Worm (Caenorhabditis elegans): ENCODE measurements around the gene bckd-1A.

ce11 chrIII:12919882-12920281 lies 52.4 kb downstream of the bckd-1A start:
- TF ChIP-seq ztf-11 (tag; optimal IDR thresholded peaks at IDR 0.05): no peak
- peak; percentile 17 to 26 for TF ChIP-seq efl-1 (optimal IDR thresholded peaks at IDR 0.05)
- peak in 1 of 2 experiments; percentile 53 for TF ChIP-seq efl-1 (GFP tag; optimal IDR thresholded peaks at IDR 0.05 in 1 of 2)
- no peak for TF ChIP-seq lin-39 (tag; optimal IDR thresholded peaks at IDR 0.05)
- peak in 1 of 2 experiments; percentile 45 for TF ChIP-seq lsy-2 (tag; optimal IDR thresholded peaks at IDR 0.05)
- no peak for TF ChIP-seq C16A3.4 (tag; optimal IDR thresholded peaks at IDR 0.05)
- TF ChIP-seq ceh-90 (tag; optimal IDR thresholded peaks at IDR 0.05): no peak
- TF ChIP-seq sox-4 (tag; optimal IDR thresholded peaks at IDR 0.05): no peak
- no peak for TF ChIP-seq egl-13 (tag; optimal IDR thresholded peaks at IDR 0.05)

Data from whole organism, L1 larva.